Fruit fly (Drosophila melanogaster) whole organism, prepupa: ENCODE data around the gene CG17612.

Experiments
- Blimp-1 ChIP-seq: fragments of 200-800 bp; sonication (Bioruptor generic); optimal IDR thresholded peaks from 3 replicates; lab custom pipeline; 2017; ENCODE audit warnings: missing biosample characterization, missing genetic modification characterization, mild to moderate bottlenecking, moderate library complexity, missing genetic modification reagents
- CG10631 ChIP-seq: fragments of 200-800 bp; sonication (Bioruptor generic); optimal IDR thresholded peaks from 2 replicates; lab custom pipeline; 2016; ENCODE audit warnings: missing biosample characterization, missing genetic modification characterization
- CG10669 ChIP-seq: fragments of 200-800 bp; sonication (Bioruptor generic); optimal IDR thresholded peaks from 3 replicates; lab custom pipeline; 2018; ENCODE audit warnings: missing biosample characterization, mild to moderate bottlenecking, missing genetic modification characterization, moderate library complexity
- CG11762 ChIP-seq: fragments of 200-800 bp; sonication (Bioruptor generic); optimal IDR thresholded peaks from 3 replicates; lab custom pipeline; 2016; ENCODE audit warnings: missing biosample characterization, missing genetic modification characterization; ENCODE audit not compliant: insufficient read depth
- CG11902 ChIP-seq: fragments of 200-800 bp; sonication (Bioruptor generic); optimal IDR thresholded peaks from 3 replicates; lab custom pipeline; 2016; ENCODE audit warnings: missing biosample characterization, missing genetic modification characterization
- CG15336 ChIP-seq: fragments of 200-800 bp; sonication (Bioruptor generic); IDR thresholded peaks from 2 replicates; pipeline ENCODE4 v1.3.6; 2022; ENCODE audit warnings: missing biosample characterization, missing genetic modification characterization
- CG1621 ChIP-seq: fragments of 200-800 bp; sonication (Bioruptor generic); optimal IDR thresholded peaks from 3 replicates; lab custom pipeline; 2018; ENCODE audit warnings: missing biosample characterization, mild to moderate bottlenecking, missing genetic modification characterization
- CG16779 ChIP-seq: fragments of 200-800 bp; sonication (Bioruptor generic); optimal IDR thresholded peaks from 3 replicates; lab custom pipeline; 2017; ENCODE audit warnings: missing biosample characterization, mild to moderate bottlenecking, missing genetic modification characterization
- CG3032 ChIP-seq: fragments of 200-800 bp; optimal IDR thresholded peaks from 2 replicates; lab custom pipeline; 2019; ENCODE audit warnings: missing biosample characterization, mild to moderate bottlenecking, missing genetic modification characterization, moderate library complexity
- CG32006 ChIP-seq: fragments of 200-800 bp; sonication (Bioruptor generic); optimal IDR thresholded peaks from 3 replicates; lab custom pipeline; 2017; ENCODE audit warnings: missing biosample characterization, mild to moderate bottlenecking, missing genetic modification characterization
- CG34406 ChIP-seq: fragments of 200-800 bp; sonication (Bioruptor generic); optimal IDR thresholded peaks from 3 replicates; lab custom pipeline; 2016; ENCODE audit warnings: missing biosample characterization, missing genetic modification characterization
- CG3919 ChIP-seq: fragments of 200-800 bp; sonication (Bioruptor generic); optimal IDR thresholded peaks from 3 replicates; lab custom pipeline; 2016; ENCODE audit warnings: missing biosample characterization, missing genetic modification characterization
- CG4318 ChIP-seq: fragments of 200-800 bp; sonication (Bioruptor generic); optimal IDR thresholded peaks from 3 replicates; lab custom pipeline; 2017; ENCODE audit warnings: missing biosample characterization, mild to moderate bottlenecking, missing genetic modification characterization
- CG6163 ChIP-seq: fragments of 200-800 bp; sonication (Bioruptor generic); IDR thresholded peaks from 3 replicates; pipeline ENCODE4 v1.3.6; 2022; ENCODE audit warnings: missing biosample characterization, missing genetic modification characterization
- CG6792 ChIP-seq: fragments of 200-800 bp; sonication (Bioruptor generic); optimal IDR thresholded peaks from 3 replicates; lab custom pipeline; 2016; ENCODE audit warnings: missing biosample characterization, missing genetic modification characterization
- CG6808 ChIP-seq: fragments of 200-800 bp; sonication (Bioruptor generic); optimal IDR thresholded peaks from 3 replicates; lab custom pipeline; 2017; ENCODE audit warnings: missing biosample characterization, missing genetic modification characterization, mild to moderate bottlenecking, moderate library complexity, missing genetic modification reagents
- CG6854 ChIP-seq: fragments of 200-800 bp; sonication (Bioruptor generic); optimal IDR thresholded peaks from 2 replicates; lab custom pipeline; 2017; ENCODE audit warnings: missing biosample characterization, mild to moderate bottlenecking, missing genetic modification characterization
- CG7368 ChIP-seq: fragments of 200-800 bp; sonication (Bioruptor generic); optimal IDR thresholded peaks from 3 replicates; lab custom pipeline; 2016; ENCODE audit warnings: missing biosample characterization, missing genetic modification characterization
- CG8119 ChIP-seq: fragments of 200-800 bp; sonication (Bioruptor generic); IDR thresholded peaks from 3 replicates; pipeline ENCODE4 v1.3.6; 2022; ENCODE audit warnings: missing biosample characterization, missing genetic modification characterization
- CG8319 ChIP-seq: fragments of 200-800 bp; sonication (Bioruptor generic); optimal IDR thresholded peaks from 3 replicates; lab custom pipeline; 2016; ENCODE audit warnings: missing biosample characterization, missing genetic modification characterization
- CG8632 ChIP-seq: fragments of 200-800 bp; sonication (Bioruptor generic); optimal IDR thresholded peaks from 3 replicates; lab custom pipeline; 2016; ENCODE audit warnings: missing biosample characterization, missing genetic modification characterization
- CG9139 ChIP-seq: fragments of 200-800 bp; sonication (Bioruptor generic); optimal IDR thresholded peaks from 3 replicates; lab custom pipeline; 2017; ENCODE audit warnings: missing biosample characterization, mild to moderate bottlenecking, missing genetic modification characterization
- Eip75B ChIP-seq: fragments of 200-800 bp; sonication (Bioruptor generic); optimal IDR thresholded peaks from 3 replicates; lab custom pipeline; 2016; ENCODE audit warnings: missing biosample characterization, missing genetic modification characterization
- Eip78C ChIP-seq: fragments of 200-800 bp; sonication (Bioruptor generic); peaks from one replicate; lab custom pipeline; 2016; ENCODE audit warnings: missing biosample characterization, missing genetic modification characterization
- Ets96B ChIP-seq: fragments of 200-800 bp; optimal IDR thresholded peaks from 2 replicates; lab custom pipeline; 2019; ENCODE audit warnings: missing biosample characterization, mild to moderate bottlenecking, missing genetic modification characterization, moderate library complexity
- Gug ChIP-seq: fragments of 200-800 bp; sonication (Bioruptor generic); IDR thresholded peaks from 2 replicates; pipeline ENCODE4 v1.3.6; 2022; ENCODE audit warnings: missing biosample characterization, missing genetic modification characterization
- Hr38 ChIP-seq: sonication (Bioruptor generic); optimal IDR thresholded peaks from 2 replicates; lab custom pipeline; 2016; ENCODE audit warnings: missing biosample characterization, missing genetic modification characterization
- Hr4 ChIP-seq: fragments of 200-800 bp; sonication (Bioruptor generic); optimal IDR thresholded peaks from 3 replicates; lab custom pipeline; 2016; ENCODE audit warnings: missing biosample characterization, missing genetic modification characterization
- Lpt ChIP-seq: fragments of 200-800 bp; sonication (Bioruptor generic); optimal IDR thresholded peaks from 3 replicates; lab custom pipeline; 2016; ENCODE audit warnings: missing biosample characterization, missing genetic modification characterization
- Met ChIP-seq: fragments of 200-800 bp; sonication (Bioruptor generic); optimal IDR thresholded peaks from 3 replicates; lab custom pipeline; 2016; ENCODE audit warnings: missing biosample characterization, missing genetic modification characterization
- OdsH ChIP-seq: fragments of 200-800 bp; sonication (Bioruptor generic); optimal IDR thresholded peaks from 3 replicates; lab custom pipeline; 2016; ENCODE audit warnings: missing biosample characterization, missing genetic modification characterization
- Smox ChIP-seq: fragments of 200-800 bp; sonication (Bioruptor generic); optimal IDR thresholded peaks from 3 replicates; lab custom pipeline; 2016; ENCODE audit warnings: missing biosample characterization, missing genetic modification characterization
- Sox102F ChIP-seq: fragments of 200-800 bp; sonication (Bioruptor generic); optimal IDR thresholded peaks from 2 replicates; lab custom pipeline; 2016; ENCODE audit warnings: missing biosample characterization, mild to moderate bottlenecking, missing genetic modification characterization
- Sox14 ChIP-seq: fragments of 200-800 bp; sonication (Bioruptor generic); optimal IDR thresholded peaks from 3 replicates; lab custom pipeline; 2016; ENCODE audit warnings: missing biosample characterization, missing genetic modification characterization
- Sox15 ChIP-seq: fragments of 200-800 bp; sonication (Bioruptor generic); optimal IDR thresholded peaks from 3 replicates; lab custom pipeline; 2016; ENCODE audit warnings: missing biosample characterization, missing genetic modification characterization
- achi ChIP-seq: fragments of 200-800 bp; sonication (Bioruptor generic); optimal IDR thresholded peaks from 3 replicates; lab custom pipeline; 2016; ENCODE audit warnings: missing biosample characterization, missing genetic modification characterization
- cyc ChIP-seq: fragments of 200-800 bp; sonication (Bioruptor generic); optimal IDR thresholded peaks from 3 replicates; lab custom pipeline; 2016; ENCODE audit warnings: missing biosample characterization, missing genetic modification characterization
- dac ChIP-seq: fragments of 200-800 bp; sonication (Bioruptor generic); optimal IDR thresholded peaks from 2 replicates; lab custom pipeline; 2017; ENCODE audit warnings: missing biosample characterization, mild to moderate bottlenecking, missing genetic modification characterization
- dsx ChIP-seq: fragments of 200-800 bp; optimal IDR thresholded peaks from 3 replicates; lab custom pipeline; 2019; ENCODE audit warnings: missing biosample characterization, mild to moderate bottlenecking, missing genetic modification characterization, moderate library complexity; ENCODE audit not compliant: poor library complexity, severe bottlenecking
- eg ChIP-seq: fragments of 200-800 bp; sonication (Bioruptor generic); IDR thresholded peaks from 3 replicates; pipeline ENCODE4 v1.3.6; 2022; ENCODE audit warnings: missing biosample characterization, missing genetic modification characterization
- esn ChIP-seq: fragments of 200-800 bp; sonication (Bioruptor generic); optimal IDR thresholded peaks from 2 replicates; lab custom pipeline; 2016; ENCODE audit warnings: missing biosample characterization, mild to moderate bottlenecking, missing genetic modification characterization, moderate library complexity
- fd59A ChIP-seq: fragments of 200-800 bp; sonication (Bioruptor generic); optimal IDR thresholded peaks from 2 replicates; lab custom pipeline; 2017; ENCODE audit warnings: missing biosample characterization, mild to moderate bottlenecking, missing genetic modification characterization, missing genetic modification reagents
- fd85E ChIP-seq: fragments of 200-800 bp; sonication (Bioruptor generic); optimal IDR thresholded peaks from 3 replicates; lab custom pipeline; 2016; ENCODE audit warnings: missing biosample characterization, missing genetic modification characterization
- fkh ChIP-seq: fragments of 200-800 bp; sonication (Bioruptor generic); optimal IDR thresholded peaks from 3 replicates; lab custom pipeline; 2017; ENCODE audit warnings: missing biosample characterization, mild to moderate bottlenecking, missing genetic modification characterization, moderate library complexity
- lz ChIP-seq: fragments of 200-800 bp; sonication (Bioruptor generic); optimal IDR thresholded peaks from 3 replicates; lab custom pipeline; 2016; ENCODE audit warnings: missing biosample characterization, missing genetic modification characterization
- net ChIP-seq: fragments of 200-800 bp; sonication (Bioruptor generic); optimal IDR thresholded peaks from 3 replicates; lab custom pipeline; 2016; ENCODE audit warnings: missing biosample characterization, missing genetic modification characterization
- salr ChIP-seq, 2 experiments: fragments of 200-800 bp; sonication (Bioruptor generic); optimal IDR thresholded peaks; 3 replicates each; lab custom pipeline; 2016 to 2018; ENCODE audit warnings: missing biosample characterization in 2 of 2, missing genetic modification characterization in 2 of 2, mild to moderate bottlenecking in 1 of 2
- spab ChIP-seq: fragments of 200-800 bp; sonication (Bioruptor generic); optimal IDR thresholded peaks from 2 replicates; lab custom pipeline; 2017; ENCODE audit warnings: missing biosample characterization, mild to moderate bottlenecking, missing genetic modification characterization, missing genetic modification reagents
- ss ChIP-seq, 2 experiments: fragments of 200-800 bp; sonication (Bioruptor generic); optimal IDR thresholded peaks; 2 replicates in 1 of 2; 3 replicates in 1 of 2; lab custom pipeline; 2017 to 2018; ENCODE audit warnings: mild to moderate bottlenecking in 2 of 2, missing biosample characterization in 2 of 2, missing genetic modification characterization in 2 of 2, moderate library complexity in 1 of 2
- svp ChIP-seq: fragments of 200-800 bp; sonication (Bioruptor generic); peaks from one replicate; lab custom pipeline; 2016; ENCODE audit warnings: missing biosample characterization, missing genetic modification characterization
- topi ChIP-seq: fragments of 200-800 bp; sonication (Bioruptor generic); optimal IDR thresholded peaks from 3 replicates; lab custom pipeline; 2016; ENCODE audit warnings: missing biosample characterization, missing genetic modification characterization
- vri ChIP-seq: fragments of 200-800 bp; sonication (Bioruptor generic); optimal IDR thresholded peaks from 3 replicates; lab custom pipeline; 2016; ENCODE audit warnings: missing biosample characterization, mild to moderate bottlenecking, missing genetic modification characterization

Gene CG17612

DNA sequence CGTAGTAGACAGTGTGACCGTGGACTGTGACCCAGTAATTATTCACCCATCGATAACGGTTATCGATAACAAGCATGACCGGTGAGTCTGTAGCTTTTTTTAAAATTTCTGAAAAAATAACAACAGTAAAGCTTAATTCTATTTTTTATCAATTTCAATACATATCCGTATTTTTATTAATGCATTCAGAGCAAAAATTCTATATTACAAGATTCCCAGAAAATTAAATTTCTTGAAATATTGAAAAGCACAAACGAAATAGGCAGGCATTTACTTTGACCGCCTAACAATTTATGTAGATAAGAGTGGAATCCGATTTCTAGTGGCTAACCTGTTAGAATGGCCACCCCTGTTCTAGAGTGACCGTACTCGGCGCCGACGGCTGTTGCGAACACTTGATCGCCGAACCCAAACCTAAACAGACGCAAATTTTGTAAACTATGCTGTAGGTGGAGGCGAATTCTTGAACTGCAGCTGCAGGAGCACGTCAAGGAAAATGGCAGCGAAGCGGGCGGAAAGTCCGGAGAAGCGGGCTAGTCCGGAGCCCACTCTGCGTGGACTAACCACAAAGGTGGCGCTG, 11.4 kb upstream of the CG17612 start, which contains the start of gene CG3652:
Gene CG3652, minus strand, starts transcription at position 35 of the 580 bp plus-strand sequence.
- no peak for TF ChIP-seq Eip78C (GFP tag; lab: Kevin White, UChicago)
- TF ChIP-seq CG8632: no peak
- no peak for TF ChIP-seq CG10669 (GFP tag; lab: Kevin White, UChicago)
- no peak for TF ChIP-seq Ets96B (tag; lab: Kevin White, UChicago)
- no peak for TF ChIP-seq Met (GFP tag; lab: Kevin White, UChicago)
- TF ChIP-seq Hr4 (GFP tag; lab: Kevin White, UChicago): no peak
- no peak for TF ChIP-seq CG6792
- no peak for TF ChIP-seq Sox102F (GFP tag; lab: Kevin White, UChicago)
- TF ChIP-seq fd59A: no peak
- TF ChIP-seq esn: peak; percentile 60
- TF ChIP-seq ss (GFP tag; optimal IDR thresholded peaks at IDR 0.05; lab: Kevin White, UChicago): no peak
- TF ChIP-seq CG34406: no peak
- peak; percentile 37 for TF ChIP-seq CG11762 (GFP tag; lab: Kevin White, UChicago)
- no peak for TF ChIP-seq CG7368
- no peak for TF ChIP-seq Lpt
- TF ChIP-seq Hr38 (GFP tag; lab: Kevin White, UChicago): no peak
- peak; percentile 56 for TF ChIP-seq CG3032 (tag; lab: Kevin White, UChicago)
- peak; percentile 88 for TF ChIP-seq svp (GFP tag; lab: Kevin White, UChicago)
- no peak for TF ChIP-seq achi (GFP tag; lab: Kevin White, UChicago)
- TF ChIP-seq vri (GFP tag; lab: Kevin White, UChicago): no peak
- no peak for TF ChIP-seq eg (GFP tag; lab: Robert Waterston, UW)
- no peak for TF ChIP-seq OdsH (GFP tag; lab: Kevin White, UChicago)
- no peak for TF ChIP-seq salr (GFP tag; optimal IDR thresholded peaks at IDR 0.05; lab: Kevin White, UChicago)
- TF ChIP-seq Gug (GFP tag; lab: Robert Waterston, UW): no peak
- no peak for TF ChIP-seq Blimp-1 (GFP tag; lab: Kevin White, UChicago)
- no peak for TF ChIP-seq CG1621 (tag; lab: Kevin White, UChicago)
- TF ChIP-seq CG6854: no peak
- no peak for TF ChIP-seq CG32006 (GFP tag; lab: Kevin White, UChicago)
- no peak for TF ChIP-seq CG15336 (GFP tag; lab: Robert Waterston, UW)
- no peak for TF ChIP-seq spab (GFP tag; lab: Kevin White, UChicago)
- peak; percentile 63 for TF ChIP-seq Sox14 (GFP tag; lab: Kevin White, UChicago)
- peak; percentile 26 for TF ChIP-seq CG11902 (GFP tag; lab: Kevin White, UChicago)
- no peak for TF ChIP-seq cyc (GFP tag; lab: Kevin White, UChicago)
- no peak for TF ChIP-seq dsx (GFP tag; lab: Kevin White, UChicago)
- TF ChIP-seq CG9139 (GFP tag; lab: Kevin White, UChicago): no peak
- no peak for TF ChIP-seq CG16779 (tag; lab: Kevin White, UChicago)
- TF ChIP-seq CG3919 (GFP tag; lab: Kevin White, UChicago): no peak
- TF ChIP-seq fd85E (GFP tag; lab: Kevin White, UChicago): no peak
- TF ChIP-seq net: no peak
- no peak for TF ChIP-seq Eip75B (GFP tag; lab: Kevin White, UChicago)
- TF ChIP-seq dac (GFP tag; lab: Kevin White, UChicago): no peak
- peak; percentile 37 for TF ChIP-seq Sox15 (GFP tag; lab: Kevin White, UChicago)
- TF ChIP-seq CG8319 (GFP tag; lab: Kevin White, UChicago): no peak
- TF ChIP-seq CG6163 (GFP tag; lab: Robert Waterston, UW): no peak
- TF ChIP-seq lz (GFP tag; lab: Kevin White, UChicago): peak; percentile 61
- TF ChIP-seq CG8119 (GFP tag; lab: Robert Waterston, UW): 0 out of 3 replicates have a peak, but pooled peaks have one; percentile 33
- TF ChIP-seq CG6808 (GFP tag; lab: Kevin White, UChicago): no peak
- no peak for TF ChIP-seq Smox (GFP tag; lab: Kevin White, UChicago)
- TF ChIP-seq topi (GFP tag; lab: Kevin White, UChicago): no peak
- TF ChIP-seq CG4318 (GFP tag; lab: Kevin White, UChicago): no peak
- no peak for TF ChIP-seq fkh (GFP tag; lab: Kevin White, UChicago)
- TF ChIP-seq CG10631 (GFP tag; lab: Kevin White, UChicago): no peak
